Fruit fly (Drosophila melanogaster) whole organism, embryonic: Measurements from ENCODE around the gene CG32236.

Source experiments
- Aef1 ChIP-seq: fragments of 200-800 bp; sonication (Bioruptor generic); IDR thresholded peaks from 3 replicates; pipeline ENCODE4 v1.3.6; 2022; ENCODE audit warnings: missing biosample characterization, missing genetic modification characterization
- Atf-2 ChIP-seq: fragments of 200-800 bp; sonication (Bioruptor generic); optimal IDR thresholded peaks from 2 replicates; lab custom pipeline; 2016; ENCODE audit warnings: missing biosample characterization, missing genetic modification characterization
- Awh ChIP-seq: fragments of 200-800 bp; sonication (Bioruptor generic); IDR thresholded peaks from 2 replicates; pipeline ENCODE4, ENCODE4 v1.3.6; 2022; ENCODE audit warnings: missing biosample characterization, missing genetic modification characterization
- CG10209 ChIP-seq: fragments of 200-800 bp; sonication (Bioruptor generic); optimal IDR thresholded peaks from 3 replicates; lab custom pipeline; 2017; ENCODE audit warnings: missing biosample characterization, mild to moderate bottlenecking, missing genetic modification characterization, missing genetic modification reagents
- CG1024 ChIP-seq: fragments of 200-800 bp; sonication (Bioruptor generic); IDR thresholded peaks from 2 replicates; pipeline ENCODE4 v1.3.6; 2022; ENCODE audit warnings: missing biosample characterization, missing genetic modification characterization
- CG10543 ChIP-seq: fragments of 200-800 bp; sonication (Bioruptor generic); optimal IDR thresholded peaks from 3 replicates; lab custom pipeline; 2017; ENCODE audit warnings: missing biosample characterization, mild to moderate bottlenecking, missing genetic modification characterization, moderate library complexity
- CG11085 ChIP-seq: fragments of 200-800 bp; sonication (Bioruptor generic); IDR thresholded peaks from 2 replicates; pipeline ENCODE4 v1.3.6; 2022; ENCODE audit warnings: missing biosample characterization, missing genetic modification characterization
- CG11695 ChIP-seq: fragments of 200-800 bp; sonication (Bioruptor generic); IDR thresholded peaks from 3 replicates; pipeline ENCODE4 v1.3.6; 2022; ENCODE audit warnings: missing biosample characterization, missing genetic modification characterization
- CG12769 ChIP-seq: fragments of 200-800 bp; sonication (Bioruptor generic); optimal IDR thresholded peaks from 2 replicates; lab custom pipeline; 2019; ENCODE audit warnings: missing biosample characterization, mild to moderate bottlenecking, missing genetic modification characterization, moderate library complexity
- CG13894 ChIP-seq: fragments of 200-800 bp; sonication (Bioruptor generic); optimal IDR thresholded peaks from 3 replicates; lab custom pipeline; 2018; ENCODE audit warnings: missing biosample characterization, mild to moderate bottlenecking, missing genetic modification characterization, moderate library complexity
- CG1603 ChIP-seq: fragments of 200-800 bp; sonication (Bioruptor generic); optimal IDR thresholded peaks from 2 replicates; lab custom pipeline; 2019; ENCODE audit warnings: missing biosample characterization, mild to moderate bottlenecking, missing genetic modification characterization, moderate library complexity
- CG16815 ChIP-seq: fragments of 200-800 bp; sonication (Bioruptor generic); optimal IDR thresholded peaks from 3 replicates; lab custom pipeline; 2017; ENCODE audit warnings: missing biosample characterization, mild to moderate bottlenecking, missing genetic modification characterization
- CG2129 ChIP-seq: fragments of 200-800 bp; sonication (Bioruptor generic); IDR thresholded peaks from 2 replicates; pipeline ENCODE4 v1.3.6; 2022; ENCODE audit warnings: missing biosample characterization, missing genetic modification characterization; ENCODE audit not compliant: partially characterized antibody
- CG2199 ChIP-seq: fragments of 200-800 bp; sonication (Bioruptor generic); IDR thresholded peaks from 3 replicates; pipeline ENCODE4 v1.3.6; 2022; ENCODE audit warnings: missing biosample characterization, missing genetic modification characterization
- CG31441 ChIP-seq: fragments of 200-800 bp; sonication (Bioruptor generic); IDR thresholded peaks from 2 replicates; pipeline ENCODE4 v1.3.6; 2022; ENCODE audit warnings: missing biosample characterization, missing genetic modification characterization
- CG34224 ChIP-seq: fragments of 200-800 bp; sonication (Bioruptor generic); IDR thresholded peaks from 3 replicates; pipeline ENCODE4 v1.3.6; 2022; ENCODE audit warnings: missing biosample characterization, missing genetic modification characterization; ENCODE audit not compliant: partially characterized antibody
- CG3726 ChIP-seq: fragments of 200-800 bp; sonication (Bioruptor generic); IDR thresholded peaks from 3 replicates; pipeline ENCODE4, ENCODE4 v1.3.6; 2022; ENCODE audit warnings: missing biosample characterization, missing genetic modification characterization
- CG4424 ChIP-seq: fragments of 200-800 bp; sonication (Bioruptor generic); optimal IDR thresholded peaks from 3 replicates; lab custom pipeline; 2016; ENCODE audit warnings: missing biosample characterization, missing genetic modification characterization
- CG6689 ChIP-seq: fragments of 200-800 bp; sonication (Bioruptor generic); IDR thresholded peaks from 2 replicates; pipeline ENCODE4 v1.3.6; 2022; ENCODE audit warnings: missing biosample characterization, missing genetic modification characterization
- CG7372 ChIP-seq: fragments of 200-800 bp; sonication (Bioruptor generic); IDR thresholded peaks from 2 replicates; pipeline ENCODE4 v1.3.6; 2022; ENCODE audit warnings: missing biosample characterization, missing genetic modification characterization
- CG7745 ChIP-seq: fragments of 200-800 bp; sonication (Bioruptor generic); optimal IDR thresholded peaks from 2 replicates; lab custom pipeline; 2018; ENCODE audit warnings: missing biosample characterization, mild to moderate bottlenecking, missing genetic modification characterization, moderate library complexity
- CG7963 ChIP-seq: fragments of 200-800 bp; sonication (Bioruptor generic); IDR thresholded peaks from 3 replicates; pipeline ENCODE4 v1.3.6; 2022; ENCODE audit warnings: missing biosample characterization, missing genetic modification characterization; ENCODE audit not compliant: partially characterized antibody
- CG8388 ChIP-seq: fragments of 200-800 bp; sonication (Bioruptor generic); optimal IDR thresholded peaks from 2 replicates; lab custom pipeline; 2019; ENCODE audit warnings: missing biosample characterization, mild to moderate bottlenecking, missing genetic modification characterization, moderate library complexity
- Dll ChIP-seq: fragments of 200-800 bp; sonication (Bioruptor generic); IDR thresholded peaks from 4 replicates; pipeline ENCODE4 v1.3.6; 2022; ENCODE audit warnings: missing biosample characterization, missing genetic modification characterization; ENCODE audit not compliant: partially characterized antibody
- Fer1 ChIP-seq: fragments of 200-800 bp; sonication (Bioruptor generic); optimal IDR thresholded peaks from 2 replicates; lab custom pipeline; 2017; ENCODE audit warnings: missing biosample characterization, mild to moderate bottlenecking, missing genetic modification characterization
- Gsc ChIP-seq: fragments of 200-800 bp; sonication (Bioruptor generic); IDR thresholded peaks from 2 replicates; pipeline ENCODE4 v1.3.6; 2022; ENCODE audit warnings: missing biosample characterization, missing genetic modification characterization
- Hey ChIP-seq: fragments of 200-800 bp; sonication (Bioruptor generic); optimal IDR thresholded peaks from 3 replicates; lab custom pipeline; 2018; ENCODE audit warnings: missing biosample characterization, mild to moderate bottlenecking, missing genetic modification characterization
- Hsf ChIP-seq: fragments of 200-800 bp; sonication (Bioruptor generic); optimal IDR thresholded peaks from 3 replicates; lab custom pipeline; 2016; ENCODE audit warnings: missing biosample characterization, missing genetic modification characterization
- Mad ChIP-seq: fragments of 200-800 bp; sonication (Bioruptor generic); optimal IDR thresholded peaks from 2 replicates; lab custom pipeline; 2016; ENCODE audit warnings: missing biosample characterization, missing genetic modification characterization
- Med ChIP-seq: fragments of 200-800 bp; sonication (Bioruptor generic); peaks from one replicate; lab custom pipeline; 2016; ENCODE audit warnings: missing biosample characterization, missing genetic modification characterization, mild to moderate bottlenecking, inconsistent platforms, moderate library complexity
- Myb ChIP-seq: fragments of 200-800 bp; sonication (Bioruptor generic); optimal IDR thresholded peaks from 2 replicates; lab custom pipeline; 2016; ENCODE audit warnings: missing biosample characterization, missing genetic modification characterization
- Neu2 ChIP-seq: fragments of 200-800 bp; sonication (Bioruptor generic); optimal IDR thresholded peaks from 3 replicates; lab custom pipeline; 2016; ENCODE audit warnings: missing biosample characterization, missing genetic modification characterization, borderline replicate concordance
- Sox102F ChIP-seq: fragments of 200-800 bp; sonication (Bioruptor generic); optimal IDR thresholded peaks from 2 replicates; lab custom pipeline; 2018; ENCODE audit warnings: missing biosample characterization, mild to moderate bottlenecking, missing genetic modification characterization, moderate library complexity
- Spps ChIP-seq: fragments of 200-800 bp; sonication (Bioruptor generic); optimal IDR thresholded peaks from 2 replicates; lab custom pipeline; 2018; ENCODE audit warnings: missing biosample characterization, mild to moderate bottlenecking, missing genetic modification characterization
- Trl ChIP-seq, 3 experiments: fragments of >200 bp in 2 of 3; fragments of 200-800 bp in 1 of 3; sonication (Bioruptor generic) in 1 of 3; optimal IDR thresholded peaks; 2 replicates in 1 of 3; 3 replicates in 2 of 3; lab custom pipeline; 2016 to 2017; ENCODE audit warnings: missing biosample characterization in 1 of 3, missing genetic modification characterization in 1 of 3
- abd-A ChIP-seq: fragments of 200-800 bp; sonication (Bioruptor generic); optimal IDR thresholded peaks from 3 replicates; lab custom pipeline; 2019; ENCODE audit warnings: missing biosample characterization, mild to moderate bottlenecking, missing genetic modification characterization, moderate library complexity
- ac ChIP-seq: fragments of 200-800 bp; sonication (Bioruptor generic); optimal IDR thresholded peaks from 3 replicates; lab custom pipeline; 2017; ENCODE audit warnings: missing biosample characterization, mild to moderate bottlenecking, missing genetic modification characterization
- ash1 ChIP-seq: fragments of 200-800 bp; sonication (Bioruptor generic); optimal IDR thresholded peaks from 2 replicates; lab custom pipeline; 2018; ENCODE audit warnings: missing biosample characterization, mild to moderate bottlenecking, missing genetic modification characterization
- bigmax ChIP-seq: fragments of 200-800 bp; sonication (Bioruptor generic); optimal IDR thresholded peaks from 2 replicates; lab custom pipeline; 2018; ENCODE audit warnings: missing biosample characterization, mild to moderate bottlenecking, missing genetic modification characterization
- br ChIP-seq: fragments of >200 bp; optimal IDR thresholded peaks from 2 replicates; lab custom pipeline; 2017
- crol ChIP-seq: fragments of 200-800 bp; sonication (Bioruptor generic); IDR thresholded peaks from 2 replicates; pipeline ENCODE4 v1.3.6; 2022; ENCODE audit warnings: missing biosample characterization, missing genetic modification characterization
- ems ChIP-seq: fragments of 200-800 bp; sonication (Bioruptor generic); optimal IDR thresholded peaks from 3 replicates; lab custom pipeline; 2016; ENCODE audit warnings: missing biosample characterization, missing genetic modification characterization
- fd64A ChIP-seq: fragments of 200-800 bp; sonication (Bioruptor generic); optimal IDR thresholded peaks from 3 replicates; lab custom pipeline; 2018; ENCODE audit warnings: missing biosample characterization, mild to moderate bottlenecking, missing genetic modification characterization
- fru ChIP-seq: fragments of >200 bp; optimal IDR thresholded peaks from 2 replicates; lab custom pipeline; 2017
- gsb-n ChIP-seq: fragments of 200-800 bp; sonication (Bioruptor generic); optimal IDR thresholded peaks from 3 replicates; lab custom pipeline; 2018; ENCODE audit warnings: missing biosample characterization, mild to moderate bottlenecking, missing genetic modification characterization
- hbn ChIP-seq: fragments of 200-800 bp; sonication (Bioruptor generic); IDR thresholded peaks from 2 replicates; pipeline ENCODE4 v1.3.6; 2022; ENCODE audit warnings: missing biosample characterization, missing genetic modification characterization; ENCODE audit not compliant: partially characterized antibody
- ken ChIP-seq: fragments of 200-800 bp; sonication (Bioruptor generic); IDR thresholded peaks from 3 replicates; pipeline ENCODE4 v1.3.6; 2022; ENCODE audit warnings: missing biosample characterization, missing genetic modification characterization
- p53 ChIP-seq: fragments of 200-800 bp; sonication (Bioruptor generic); optimal IDR thresholded peaks from 2 replicates; lab custom pipeline; 2016; ENCODE audit warnings: missing biosample characterization, missing genetic modification characterization
- zfh2 ChIP-seq: fragments of 200-800 bp; sonication (Bioruptor generic); optimal IDR thresholded peaks from 2 replicates; lab custom pipeline; 2016; ENCODE audit warnings: missing biosample characterization, missing genetic modification characterization

Gene CG32236

dm6 chr3L:4624371-4625154 lies 42.6 kb downstream of the CG32236 start (continued):
- TF ChIP-seq Hey (no peak), ems (peak; percentile 87), CG6689 (GFP tag; lab: Robert Waterston, UW) (peak; percentile 92), CG2199 (GFP tag; lab: Robert Waterston, UW) (peak; percentile 83), Awh (no peak), Med (GFP tag; lab: Kevin White, UChicago) (peak; percentile 96), Spps (tag; lab: Kevin White, UChicago) (peak; percentile 70), ken (GFP tag; lab: Robert Waterston, UW) (peak; percentile 81; the same call in 2 of the 3 replicates), CG12769 (peak; percentile 79), ash1 (GFP tag; lab: Kevin White, UChicago) (peak; percentile 38), CG7745 (no peak), CG10209 (GFP tag; lab: Kevin White, UChicago) (peak; percentile 88), CG7372 (peak; percentile 87), CG8388 (GFP tag; lab: Kevin White, UChicago) (peak; percentile 83), Gsc (GFP tag; lab: Robert Waterston, UW) (no peak; the same call in 1 of the 2 replicates), Aef1 (GFP tag; lab: Robert Waterston, UW) (peak; percentile 88), Dll (GFP tag; lab: Robert Waterston, UW) (no peak), CG10543 (peak; percentile 80), Atf-2 (peak; percentile 89), CG1603 (tag; lab: Kevin White, UChicago) (peak; percentile 52), CG1024 (GFP tag; lab: Robert Waterston, UW) (peak; percentile 66), Neu2 (peak; percentile 16), Mad (peak; percentile 57), CG4424 (GFP tag; lab: Kevin White, UChicago) (peak; percentile 91), Hsf (GFP tag; lab: Kevin White, UChicago) (peak; percentile 92), br (lab: Kevin White, UChicago) (no peak), CG31441 (GFP tag; lab: Robert Waterston, UW) (peak; percentile 89), CG2129 (GFP tag; lab: Robert Waterston, UW) (no peak), fd64A (GFP tag; lab: Kevin White, UChicago) (peak; percentile 70), ac (GFP tag; lab: Kevin White, UChicago) (peak; percentile 69), Trl (optimal IDR thresholded peaks at IDR 0.05; lab: Kevin White, UChicago) (peak; percentile 60 to 65), Trl (GFP tag; optimal IDR thresholded peaks at IDR 0.05; lab: Kevin White, UChicago) (peak; percentile 56), CG11695 (GFP tag; lab: Robert Waterston, UW) (peak; percentile 92), crol (GFP tag; lab: Robert Waterston, UW) (peak; percentile 76), CG34224 (no peak), hbn (GFP tag; lab: Robert Waterston, UW) (no peak), Sox102F (peak; percentile 93), CG16815 (GFP tag; lab: Kevin White, UChicago) (peak; percentile 80), CG7963 (GFP tag; lab: Robert Waterston, UW) (no peak), fru (lab: Kevin White, UChicago) (no peak), gsb-n (tag; lab: Kevin White, UChicago) (peak; percentile 47), Fer1 (GFP tag; lab: Kevin White, UChicago) (peak; percentile 89), CG13894 (tag; lab: Kevin White, UChicago) (peak; percentile 71), bigmax (GFP tag; lab: Kevin White, UChicago) (no peak), CG11085 (GFP tag; lab: Robert Waterston, UW) (peak; percentile 75), abd-A (tag; lab: Kevin White, UChicago) (peak; percentile 74), Myb (GFP tag; lab: Kevin White, UChicago) (peak; percentile 74), p53 (peak; percentile 28), CG3726 (peak; percentile 72; the same call in 2 of the 3 replicates), zfh2 (peak; percentile 80)
